Worm (Caenorhabditis elegans) whole organism, L3 larva: ENCODE measurements around the gene F52C6.2.

Source experiments
- fkh-2 ChIP-seq: fragments of 150-350 bp; optimal IDR thresholded peaks from 2 replicates; lab custom pipeline; 2014; ENCODE audit warnings: missing biosample characterization, missing genetic modification reagents, missing genetic modification characterization
- fos-1 ChIP-seq: fragments of 150-350 bp; optimal IDR thresholded peaks from 2 replicates; lab custom pipeline; 2014; ENCODE audit warnings: missing biosample characterization, missing genetic modification characterization
- hmg-11 ChIP-seq: sonication (generic microtip); optimal IDR thresholded peaks from 2 replicates; lab custom pipeline; 2016; ENCODE audit warnings: missing genetic modification characterization, missing compliant biosample characterization
- nhr-12 ChIP-seq: fragments of 150-350 bp; optimal IDR thresholded peaks from 2 replicates; lab custom pipeline; 2014; ENCODE audit warnings: missing biosample characterization, missing genetic modification characterization

DNA sequence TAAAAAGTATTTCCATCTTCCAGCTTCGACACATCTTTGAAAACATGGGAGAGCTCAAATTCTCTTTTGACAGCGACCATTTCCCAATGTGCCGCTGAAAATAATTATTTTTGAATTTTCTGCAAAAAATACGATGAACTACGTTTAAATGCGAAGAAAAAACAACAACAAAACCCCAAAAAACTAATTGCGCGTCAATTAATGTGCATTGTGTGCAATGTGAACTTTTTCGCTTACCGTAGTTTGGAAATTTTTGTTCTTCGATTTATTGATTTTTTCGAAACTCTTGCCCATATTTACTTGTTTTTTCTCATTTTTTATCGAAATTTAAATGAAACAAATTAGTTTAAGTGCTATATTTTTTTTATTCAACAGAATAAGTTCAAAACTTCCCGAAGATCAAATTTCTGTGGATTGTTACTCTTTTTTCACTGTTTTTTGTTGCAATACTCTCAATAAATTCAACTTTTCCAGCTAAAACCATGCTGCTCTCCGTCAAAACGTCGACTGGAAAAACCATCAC lies 3.5 kb upstream of the F52C6.2 start, which contains the start of the genes bath-2 and F52C6.4:
- TF ChIP-seq nhr-12 (tag; lab: Kevin White, UChicago) (no peak), fos-1 (tag; lab: Kevin White, UChicago) (no peak), fkh-2 (tag; lab: Kevin White, UChicago) (no peak), hmg-11 (no peak)
